Worm (Caenorhabditis elegans): Measurements from ENCODE around the gene Y17G7B.21.

DNA sequence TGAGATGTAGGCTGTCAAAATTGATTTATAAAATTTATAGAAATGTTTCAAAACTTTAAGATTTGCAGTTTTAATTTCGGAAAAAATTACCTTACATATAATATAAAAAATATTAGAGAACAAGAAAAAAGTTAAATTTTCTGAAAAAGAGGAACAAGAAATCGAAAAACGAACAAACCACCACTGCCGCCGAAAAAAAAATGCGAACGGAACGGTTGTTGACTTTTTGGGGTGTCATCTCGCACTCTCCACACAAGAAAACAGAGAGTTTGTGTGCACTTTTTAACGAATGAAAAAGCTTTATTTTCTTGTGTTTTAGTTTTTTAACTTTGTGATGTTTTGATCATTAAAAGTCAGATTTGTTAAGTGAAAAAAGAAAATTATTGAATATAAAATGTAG lies 52.3 kb downstream of the Y17G7B.21 start:
- TF ChIP-seq dao-5 (tag; optimal IDR thresholded peaks at IDR 0.05) = no peak
- no peak for TF ChIP-seq W03F9.2 (tag; optimal IDR thresholded peaks at IDR 0.05)
